Fruit fly (Drosophila melanogaster): Measurements from ENCODE around the gene Ctl1.

DNA sequence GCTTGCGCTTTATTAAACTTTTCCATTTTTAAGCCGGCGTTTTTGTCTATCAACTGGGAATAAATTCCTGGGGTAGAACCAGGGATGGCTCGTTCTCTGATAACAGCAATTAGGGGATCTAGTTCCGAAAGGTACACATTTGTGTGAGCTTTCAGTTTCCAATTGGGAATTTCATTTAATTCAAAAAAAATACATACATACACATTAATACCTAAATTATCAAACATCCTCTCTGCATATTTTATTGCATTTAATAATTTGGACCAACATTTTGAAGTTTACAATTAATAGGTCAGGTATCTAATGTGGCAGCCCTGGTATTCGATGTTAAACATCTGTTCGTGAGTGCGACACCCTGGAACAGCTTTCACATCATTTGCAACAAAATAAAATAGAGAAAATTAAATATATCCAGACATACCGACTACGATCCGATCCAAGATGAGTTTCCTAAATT, 18.6 kb upstream of the Ctl1 start, which contains the start of the genes CG15011 and CG1309:
- TF ChIP-seq CG8159 (tag; optimal IDR thresholded peaks at IDR 0.05) (peak; percentile 80), CG17806 (tag; optimal IDR thresholded peaks at IDR 0.05) (peak; percentile 70), CG4496 (GFP tag; IDR thresholded peaks at IDR 0.05) (peak; percentile 82), Pif1B (GFP tag; optimal IDR thresholded peaks at IDR 0.05) (no peak), CG10348 (GFP tag; IDR thresholded peaks at IDR 0.05) (no peak), fd96Ca (GFP tag; IDR thresholded peaks at IDR 0.05) (no peak), CG9948 (tag; optimal IDR thresholded peaks at IDR 0.05) (peak; percentile 69), CG32121 (GFP tag; IDR thresholded peaks at IDR 0.05) (peak; percentile 66), D1 (tag; optimal IDR thresholded peaks at IDR 0.05) (no peak), EcR (GFP tag; optimal IDR thresholded peaks at IDR 0.05) (peak; percentile 34)
